Fruit fly (Drosophila melanogaster): ENCODE results near the gene CG18746.

The CG18746 gene

DNA sequence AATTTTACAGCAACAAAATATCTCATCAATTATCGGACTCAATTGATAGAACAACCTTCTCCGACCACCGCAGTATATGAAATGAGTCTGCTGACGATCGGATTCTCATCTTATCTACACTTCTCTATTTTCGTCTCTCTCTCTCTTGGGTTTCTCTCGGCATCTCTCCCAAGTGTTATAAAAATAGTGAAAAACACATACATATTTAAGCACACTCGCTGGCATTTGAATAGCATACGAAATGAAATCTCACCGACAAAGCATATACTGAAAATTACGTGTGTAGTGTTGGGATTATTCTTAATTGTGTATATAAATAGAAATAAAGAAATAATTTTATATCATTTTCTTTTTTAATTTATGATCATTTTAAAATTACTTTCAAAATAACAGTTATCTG lies 40.0 kb downstream of the CG18746 start, which contains the start of gene pyd3 (continued):
- peak; percentile 17 for TF ChIP-seq Fer3 (tag; optimal IDR thresholded peaks at IDR 0.05)
- TF ChIP-seq gcm (GFP tag; optimal IDR thresholded peaks at IDR 0.05): no peak
- peak; percentile 98 for TF ChIP-seq CG11696 (GFP tag; IDR thresholded peaks at IDR 0.05)
- peak; percentile 25; the same call in 1 of the 2 replicates for TF ChIP-seq ranshi (GFP tag; IDR thresholded peaks at IDR 0.05)
- no peak for TF ChIP-seq CG18011 (GFP tag; optimal IDR thresholded peaks at IDR 0.05)
- TF ChIP-seq sens (GFP tag): peak; percentile 47
- peak; percentile 8 for TF ChIP-seq lab (GFP tag; optimal IDR thresholded peaks at IDR 0.05)
- peak; percentile 15 for TF ChIP-seq CG13424 (tag; optimal IDR thresholded peaks at IDR 0.05)
- TF ChIP-seq unpg (GFP tag; optimal IDR thresholded peaks at IDR 0.05): peak; percentile 54
- TF ChIP-seq CG9609 (GFP tag; optimal IDR thresholded peaks at IDR 0.05): no peak
- TF ChIP-seq sd (tag; optimal IDR thresholded peaks at IDR 0.05): peak; percentile 11
- TF ChIP-seq B-H1 (GFP tag; IDR thresholded peaks at IDR 0.05): no peak
- TF ChIP-seq zfh1 (GFP tag; IDR thresholded peaks at IDR 0.05): peak; percentile 35; the same call in 1 of the 3 replicates
- peak; percentile 53 for TF ChIP-seq D19A (tag; optimal IDR thresholded peaks at IDR 0.05)
- TF ChIP-seq PHDP (tag; optimal IDR thresholded peaks at IDR 0.05): peak; percentile 51
- peak; percentile 16; the same call in 1 of the 2 replicates for TF ChIP-seq Ada2b (GFP tag; IDR thresholded peaks at IDR 0.05)
- peak; percentile 16 for TF ChIP-seq CG15269 (tag; optimal IDR thresholded peaks at IDR 0.05)
- no peak for TF ChIP-seq her (GFP tag; optimal IDR thresholded peaks at IDR 0.05)
- peak; percentile 21 for TF ChIP-seq Meics (GFP tag; optimal IDR thresholded peaks at IDR 0.05)
- peak; percentile 72 for TF ChIP-seq row (GFP tag; IDR thresholded peaks at IDR 0.05)
- TF ChIP-seq CG8388 (GFP tag; optimal IDR thresholded peaks at IDR 0.05): peak; percentile 19
- no peak for TF ChIP-seq jigr1 (GFP tag; IDR thresholded peaks at IDR 0.05)
- TF ChIP-seq tgo (GFP tag; IDR thresholded peaks at IDR 0.05): peak; percentile 33; the same call in 1 of the 3 replicates
- peak; percentile 44 for TF ChIP-seq CG7839 (tag; optimal IDR thresholded peaks at IDR 0.05)
- 0 out of 2 replicates have a peak, but pooled peaks have one; percentile 16 for TF ChIP-seq CG13287 (GFP tag; IDR thresholded peaks at IDR 0.05; ENCODE audit: partially characterized antibody)
- peak; percentile 4 for TF ChIP-seq trem (tag; optimal IDR thresholded peaks at IDR 0.05)

DNA sequence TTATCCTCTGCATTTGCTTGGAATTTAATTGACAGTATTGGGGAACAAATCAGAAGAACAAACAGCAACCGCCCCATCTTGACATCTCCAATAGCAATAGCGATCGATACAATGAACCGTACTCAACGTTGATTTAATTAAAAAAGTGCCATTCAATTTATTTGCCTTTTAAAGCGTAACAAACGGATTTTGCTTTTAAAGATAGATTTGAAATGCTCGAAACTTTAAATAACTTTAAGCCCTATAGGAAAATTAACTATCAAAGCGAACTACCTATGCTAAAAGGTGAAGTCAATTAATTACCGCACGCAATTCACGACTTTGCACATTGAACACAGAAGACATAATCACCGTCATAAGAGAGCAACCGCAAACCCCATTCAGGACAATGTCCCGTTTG lies 50.5 kb downstream of the CG18746 start, which contains the start of gene CG43254:
Gene CG43254 (minus strand): TSS at position 101 of the 400 bp plus-strand sequence.
- no peak for TF ChIP-seq sob (GFP tag; IDR thresholded peaks at IDR 0.05)
- TF ChIP-seq zfh2 (GFP tag; optimal IDR thresholded peaks at IDR 0.05): no peak
- TF ChIP-seq CG11723 (GFP tag; optimal IDR thresholded peaks at IDR 0.05): no peak
- no peak for TF ChIP-seq CG4730 (GFP tag; IDR thresholded peaks at IDR 0.05)
